Fruit fly (Drosophila melanogaster): ENCODE results near the gene CG42537.

Gene CG42537

DNA sequence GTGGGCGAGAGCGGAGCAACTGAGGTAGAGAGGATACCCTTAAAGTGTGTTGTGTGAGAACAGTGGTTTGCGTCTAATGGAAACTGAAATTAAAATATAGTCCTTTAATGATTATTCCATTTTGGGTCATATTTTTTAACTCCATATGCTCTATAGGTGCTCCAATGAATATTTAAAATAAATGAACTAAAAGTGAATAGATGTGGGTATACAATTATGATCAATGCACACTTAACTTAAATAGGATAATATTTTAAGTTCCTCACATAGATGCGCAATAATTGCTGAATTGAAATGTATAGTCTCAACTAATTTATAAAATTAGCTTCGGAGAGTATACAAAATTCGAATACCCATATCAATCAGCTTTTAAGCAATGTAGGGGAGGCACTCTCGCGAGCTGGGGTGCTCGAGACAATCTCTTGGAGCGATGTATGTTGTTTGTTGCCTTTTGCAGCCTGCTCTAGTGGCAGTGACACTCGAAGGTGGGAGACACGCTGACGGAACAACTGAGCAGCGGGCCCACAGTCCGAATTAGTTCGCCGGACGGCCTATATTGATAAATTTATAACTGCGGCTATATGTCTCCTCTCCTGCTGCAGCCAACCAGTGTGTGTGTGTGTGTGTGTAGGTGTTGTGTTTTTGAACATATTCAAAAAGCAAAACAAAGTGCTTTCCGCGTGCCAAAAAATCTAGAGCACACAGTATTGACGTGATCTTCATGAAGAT lies 23.8 kb upstream of the CG42537 start (continued):
- TF ChIP-seq CG13424 (tag; optimal IDR thresholded peaks at IDR 0.05) (peak; percentile 87), jumu (GFP tag; optimal IDR thresholded peaks at IDR 0.05) (peak; percentile 20), CG14965 (GFP tag; optimal IDR thresholded peaks at IDR 0.05; ENCODE audit: borderline replicate concordance) (no peak), schlank (tag; optimal IDR thresholded peaks at IDR 0.05) (peak; percentile 15), tna (GFP tag; IDR thresholded peaks at IDR 0.05; ENCODE audit: partially characterized antibody) (no peak), dan (GFP tag; IDR thresholded peaks at IDR 0.05) (no peak), NC2β (GFP tag; optimal IDR thresholded peaks at IDR 0.05) (peak; percentile 39), trh (GFP tag; optimal IDR thresholded peaks at IDR 0.05) (peak; percentile 31), twi (tag; optimal IDR thresholded peaks at IDR 0.05) (no peak), al (GFP tag; IDR thresholded peaks at IDR 0.05) (no peak; the same call in 1 of the 2 replicates), crc (GFP tag; optimal IDR thresholded peaks at IDR 0.05) (peak; percentile 45), toy (GFP tag; IDR thresholded peaks at IDR 0.05) (no peak), CG42726 (GFP tag; IDR thresholded peaks at IDR 0.05; ENCODE audit: partially characterized antibody) (no peak), CG13287 (GFP tag; IDR thresholded peaks at IDR 0.05; ENCODE audit: partially characterized antibody) (no peak), onecut (GFP tag; IDR thresholded peaks at IDR 0.05) (peak; percentile 23), mirr (GFP tag; optimal IDR thresholded peaks at IDR 0.05) (no peak), CG11504 (tag; optimal IDR thresholded peaks at IDR 0.05) (no peak), pita (GFP tag; optimal IDR thresholded peaks at IDR 0.05) (no peak), Usf (GFP tag; optimal IDR thresholded peaks at IDR 0.05) (peak; percentile 16), ERR (GFP tag; optimal IDR thresholded peaks at IDR 0.05) (no peak), Mes4 (GFP tag; optimal IDR thresholded peaks at IDR 0.05) (peak; percentile 62), ab (GFP tag; optimal IDR thresholded peaks at IDR 0.05) (no peak), Fer2 (tag; optimal IDR thresholded peaks at IDR 0.05) (no peak), bab2 (GFP tag; optimal IDR thresholded peaks at IDR 0.05) (peak; percentile 70), Atf3 (GFP tag; optimal IDR thresholded peaks at IDR 0.05) (peak; percentile 41), Doc3 (GFP tag; IDR thresholded peaks at IDR 0.05; ENCODE audit: partially characterized antibody) (no peak), pum (GFP tag; optimal IDR thresholded peaks at IDR 0.05) (peak; percentile 35), nom (GFP tag; optimal IDR thresholded peaks at IDR 0.05) (no peak), ci (GFP tag; IDR thresholded peaks at IDR 0.05) (peak; percentile 55; the same call in 1 of the 3 replicates), CG3995 (GFP tag; optimal IDR thresholded peaks at IDR 0.05) (no peak), Antp (GFP tag; optimal IDR thresholded peaks at IDR 0.05) (peak; percentile 53), da (GFP tag; optimal IDR thresholded peaks at IDR 0.05) (no peak), Spps (tag; optimal IDR thresholded peaks at IDR 0.05) (peak; percentile 53), gem (tag; optimal IDR thresholded peaks at IDR 0.05) (peak; percentile 92), lmd (GFP tag; IDR thresholded peaks at IDR 0.05) (peak; percentile 76), Adf1 (GFP tag; IDR thresholded peaks at IDR 0.05) (no peak), tin (GFP tag; optimal IDR thresholded peaks at IDR 0.05) (peak; percentile 62), Drgx (GFP tag; IDR thresholded peaks at IDR 0.05) (peak; percentile 74), CG12942 (GFP tag; optimal IDR thresholded peaks at IDR 0.05) (peak; percentile 63), Sry-β (GFP tag; optimal IDR thresholded peaks at IDR 0.05) (no peak), Med (GFP tag) (peak; percentile 89), CG9609 (GFP tag; optimal IDR thresholded peaks at IDR 0.05) (peak; percentile 51), cas (GFP tag; IDR thresholded peaks at IDR 0.05) (no peak), Hsf (GFP tag; optimal IDR thresholded peaks at IDR 0.05) (peak; percentile 82), Dfd (GFP tag; optimal IDR thresholded peaks at IDR 0.05) (no peak), CG12236 (GFP tag; optimal IDR thresholded peaks at IDR 0.05) (peak; percentile 65), CG7372 (GFP tag; IDR thresholded peaks at IDR 0.05) (peak; percentile 15; the same call in 1 of the 2 replicates), CG17186 (GFP tag; optimal IDR thresholded peaks at IDR 0.05) (peak; percentile 21), hb (GFP tag; IDR thresholded peaks at IDR 0.05; ENCODE audit: partially characterized antibody) (no peak; the same call in 2 of the 3 replicates), ranshi (GFP tag; IDR thresholded peaks at IDR 0.05) (peak; percentile 54; the same call in 1 of the 2 replicates)

Measured in whole organism, embryonic.